Fruit fly (Drosophila melanogaster) S2 (cell line): ENCODE results near the gene CG7298.

ENCODE experiments used
- CG8478 ChIP-seq: fragments of >200 bp; optimal IDR thresholded peaks from 2 replicates; lab custom pipeline; 2018
- CTCF ChIP-seq, 2 experiments: fragments of >200 bp; optimal IDR thresholded peaks; 2 replicates each; lab custom pipeline; 2018

- TF ChIP-seq CG8478 (lab: Kevin White, UChicago) (no peak), CTCF (optimal IDR thresholded peaks at IDR 0.05; lab: Kevin White, UChicago) (no peak)
Measured at dm6 chr3L:20212022-20212421, 8.5 kb upstream of the CG7298 start, which contains the start of gene CG7017.
